Worm (Caenorhabditis elegans) whole organism, L4 larva: Measurements from ENCODE around the gene arx-6.

ENCODE experiments used
- F37D6.2 ChIP-seq: sonication (generic microtip); optimal IDR thresholded peaks from 2 replicates; lab custom pipeline; 2016; ENCODE audit warnings: mild to moderate bottlenecking, missing genetic modification characterization, missing compliant biosample characterization
- ama-1 ChIP-seq: fragments of 150-350 bp; optimal IDR thresholded peaks from 2 replicates; lab custom pipeline; 2014; ENCODE audit warnings: inconsistent platforms, mixed read lengths
- arid-1 ChIP-seq: fragments of 200-800 bp; sonication (Bioruptor generic); conservative IDR thresholded peaks from 2 replicates; pipeline ENCODE4 v1.3.6; 2022; ENCODE audit warnings: missing genetic modification reagents, missing genetic modification characterization, missing compliant biosample characterization
- daf-19 ChIP-seq: fragments of 200-800 bp; sonication (Bioruptor generic); conservative IDR thresholded peaks from 2 replicates; pipeline ENCODE4 v1.3.6; 2022; ENCODE audit warnings: missing genetic modification characterization, missing compliant biosample characterization
- lin-39 ChIP-seq: fragments of 150-350 bp; optimal IDR thresholded peaks from 2 replicates; lab custom pipeline; 2014; ENCODE audit warnings: missing biosample characterization, missing genetic modification reagents, missing genetic modification characterization
- mdl-1 ChIP-seq, 2 experiments: fragments of 150-350 bp in 1 of 2; sonication (generic microtip) in 1 of 2; optimal IDR thresholded peaks; 2 replicates each; lab custom pipeline; 2014 to 2017; ENCODE audit warnings: missing biosample characterization in 2 of 2, missing genetic modification characterization in 2 of 2
- nhr-237 ChIP-seq: sonication (generic microtip); optimal IDR thresholded peaks from 2 replicates; lab custom pipeline; 2017; ENCODE audit warnings: missing biosample characterization, missing genetic modification characterization
- nhr-28 ChIP-seq: fragments of 150-350 bp; optimal IDR thresholded peaks from 2 replicates; lab custom pipeline; 2014; ENCODE audit warnings: missing biosample characterization, missing genetic modification characterization
- pha-4 ChIP-seq, 2 experiments: fragments of 150-350 bp in 1 of 2; fragments of 200-800 bp in 1 of 2; sonication (Bioruptor generic) in 1 of 2; IDR thresholded peaks in 1 of 2; optimal IDR thresholded peaks in 1 of 2; 2 replicates each; pipeline versions ENCODE4 v1.3.6 to Lab custom; 2014 to 2022; ENCODE audit warnings: missing genetic modification characterization in 2 of 2, missing genetic modification reagents in 2 of 2, missing biosample characterization in 1 of 2, missing compliant biosample characterization in 1 of 2
- unc-62 ChIP-seq, 3 experiments: fragments of 150-350 bp in 1 of 3; sonication (generic microtip); optimal IDR thresholded peaks in 2 of 3; peaks in 1 of 3; 1 replicate in 1 of 3; 2 replicates in 2 of 3; lab custom pipeline; 2014 to 2017; ENCODE audit warnings: missing biosample characterization in 3 of 3, missing genetic modification characterization in 3 of 3, missing genetic modification reagents in 3 of 3, missing genotype in 1 of 3
- zip-11 ChIP-seq: fragments of 200-800 bp; sonication (Bioruptor generic); IDR thresholded peaks from 2 replicates; pipeline ENCODE4 v1.3.6; 2022; ENCODE audit warnings: missing genetic modification characterization, missing compliant biosample characterization

DNA sequence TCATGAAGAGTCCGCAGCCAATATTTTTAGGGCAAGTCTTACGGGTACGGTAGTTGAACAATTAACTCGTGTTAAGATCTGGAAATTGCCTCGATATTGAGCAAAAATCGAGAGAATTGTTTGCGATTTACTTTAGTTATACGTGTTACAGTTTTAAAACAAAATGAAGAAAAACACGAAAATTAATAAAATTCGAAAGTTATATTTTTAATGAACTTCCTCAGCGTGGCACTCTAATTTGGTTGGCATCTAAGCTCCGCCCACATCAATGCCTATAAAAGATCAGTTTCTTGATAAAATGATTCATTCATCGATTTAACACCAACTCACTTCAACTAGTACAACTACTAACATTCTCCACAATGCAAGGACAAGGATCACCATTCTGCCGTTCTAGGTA is 8.0 kb upstream of the arx-6 start, which contains the start of gene gipc-1:
- TF ChIP-seq nhr-28 (tag; lab: Kevin White, UChicago), result no peak
- no peak for TF ChIP-seq zip-11
- no peak for TF ChIP-seq mdl-1 (tag; optimal IDR thresholded peaks at IDR 0.05; lab: Kevin White, UChicago)
- TF ChIP-seq arid-1, result no peak
- TF ChIP-seq lin-39 (tag; lab: Kevin White, UChicago), result no peak
- no peak for TF ChIP-seq ama-1 (lab: Kevin White, UChicago)
- TF ChIP-seq daf-19 (GFP tag; lab: Robert Waterston, UW), result no peak
- no peak for TF ChIP-seq F37D6.2 (tag; lab: Kevin White, UChicago)
- no peak for TF ChIP-seq unc-62 (GFP tag; optimal IDR thresholded peaks at IDR 0.05 in 1 of 2; lab: Kevin White, UChicago)
- no peak for TF ChIP-seq unc-62 (tag; optimal IDR thresholded peaks at IDR 0.05; lab: Kevin White, UChicago)
- no peak for TF ChIP-seq pha-4 (GFP tag; IDR thresholded peaks at IDR 0.05; lab: Robert Waterston, UW)
- no peak for TF ChIP-seq pha-4 (tag; optimal IDR thresholded peaks at IDR 0.05; lab: Kevin White, UChicago)
- no peak for TF ChIP-seq nhr-237 (tag; lab: Kevin White, UChicago)
